Worm (Caenorhabditis elegans) whole organism, L1 larva: Measurements from ENCODE around the gene msp-40.

Source experiments
- alr-1 ChIP-seq: fragments of 200-800 bp; sonication (Bioruptor generic); optimal IDR thresholded peaks from 2 replicates; lab custom pipeline; 2018; ENCODE audit warnings: borderline replicate concordance, mild to moderate bottlenecking, missing genetic modification characterization, missing compliant biosample characterization
- ceh-90 ChIP-seq: sonication (generic microtip); optimal IDR thresholded peaks from 2 replicates; lab custom pipeline; 2016; ENCODE audit warnings: missing genetic modification characterization, missing compliant biosample characterization
- fkh-8 ChIP-seq: sonication (generic microtip); optimal IDR thresholded peaks from 2 replicates; lab custom pipeline; 2016; ENCODE audit warnings: mild to moderate bottlenecking, missing genetic modification characterization, missing compliant biosample characterization
- lsy-2 ChIP-seq, 2 experiments: fragments of 150-350 bp; optimal IDR thresholded peaks; 2 replicates each; lab custom pipeline; 2014; ENCODE audit warnings: missing biosample characterization in 2 of 2, missing genetic modification characterization in 2 of 2
- mdl-1 ChIP-seq, 2 experiments: fragments of 150-350 bp; optimal IDR thresholded peaks; 2 replicates each; lab custom pipeline; 2014 to 2017; ENCODE audit warnings: missing biosample characterization in 2 of 2, missing genetic modification characterization in 2 of 2, inconsistent platforms in 1 of 2
- nhr-11 ChIP-seq: fragments of 150-350 bp; optimal IDR thresholded peaks from 2 replicates; lab custom pipeline; 2014; ENCODE audit warnings: missing biosample characterization, missing genetic modification characterization
- nhr-28 ChIP-seq: fragments of 150-350 bp; optimal IDR thresholded peaks from 2 replicates; lab custom pipeline; 2014; ENCODE audit warnings: missing biosample characterization, missing genetic modification characterization
- nhr-85 ChIP-seq: sonication (generic microtip); peaks from one replicate; lab custom pipeline; 2016; ENCODE audit warnings: missing genetic modification characterization, inconsistent platforms, missing compliant biosample characterization
- pag-3 ChIP-seq: sonication (generic microtip); optimal IDR thresholded peaks from 2 replicates; lab custom pipeline; 2017; ENCODE audit warnings: missing genetic modification characterization, mild to moderate bottlenecking, missing compliant biosample characterization, antibody characterized with exemption, borderline replicate concordance; ENCODE audit not compliant: insufficient read depth
- pax-3 ChIP-seq: fragments of 200-800 bp; sonication (Bioruptor generic); optimal IDR thresholded peaks from 2 replicates; lab custom pipeline; 2018; ENCODE audit warnings: mild to moderate bottlenecking, missing genetic modification characterization, moderate library complexity, missing compliant biosample characterization
- sup-37 ChIP-seq: fragments of 200-800 bp; sonication (Bioruptor generic); optimal IDR thresholded peaks from 2 replicates; lab custom pipeline; 2018; ENCODE audit warnings: mild to moderate bottlenecking, missing genetic modification characterization, missing compliant biosample characterization
- tbx-2 ChIP-seq: sonication (generic microtip); optimal IDR thresholded peaks from 2 replicates; lab custom pipeline; 2016; ENCODE audit warnings: missing genetic modification characterization, missing compliant biosample characterization
- unc-62 ChIP-seq: fragments of 150-350 bp; optimal IDR thresholded peaks from 2 replicates; lab custom pipeline; 2014; ENCODE audit warnings: missing biosample characterization, missing genetic modification reagents, missing genetic modification characterization
- unc-86 ChIP-seq: sonication (generic microtip); optimal IDR thresholded peaks from 2 replicates; lab custom pipeline; 2016; ENCODE audit warnings: missing genetic modification characterization, missing compliant biosample characterization

DNA sequence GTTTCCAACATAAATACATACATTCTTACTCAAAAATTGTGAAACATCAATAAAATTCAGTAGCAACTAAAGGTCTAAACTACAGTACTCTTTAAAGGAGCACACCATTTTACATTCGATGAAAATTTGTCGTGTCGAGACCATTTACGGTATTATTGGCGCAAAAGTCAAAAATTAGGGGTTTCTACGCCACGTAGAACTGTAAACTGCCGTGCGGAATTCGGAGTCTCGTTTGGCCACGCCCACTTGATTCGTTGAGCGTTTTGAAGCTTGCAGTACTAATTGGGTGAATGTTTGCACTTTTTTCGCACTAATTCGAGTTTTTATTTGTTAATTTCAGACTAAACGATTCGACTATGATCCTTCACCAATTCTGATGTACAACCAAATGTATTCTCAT lies 34.5 kb upstream of the msp-40 start:
- TF ChIP-seq sup-37 (GFP tag; lab: Kevin White, UChicago) = no peak
- no peak for TF ChIP-seq unc-62
- TF ChIP-seq nhr-28 (tag; lab: Kevin White, UChicago) = no peak
- TF ChIP-seq alr-1 (tag; lab: Kevin White, UChicago) = no peak
- no peak for TF ChIP-seq lsy-2 (tag; optimal IDR thresholded peaks at IDR 0.05; lab: Kevin White, UChicago)
- no peak for TF ChIP-seq mdl-1 (tag; optimal IDR thresholded peaks at IDR 0.05; lab: Kevin White, UChicago)
- no peak for TF ChIP-seq tbx-2 (tag; lab: Kevin White, UChicago)
- no peak for TF ChIP-seq pax-3 (tag; lab: Kevin White, UChicago)
- no peak for TF ChIP-seq fkh-8 (tag; lab: Kevin White, UChicago)
- no peak for TF ChIP-seq ceh-90 (tag; lab: Kevin White, UChicago)
- TF ChIP-seq nhr-85 = no peak
- TF ChIP-seq pag-3 = no peak
- no peak for TF ChIP-seq unc-86
- no peak for TF ChIP-seq nhr-11
